Worm (Caenorhabditis elegans) whole organism, L4 larva: ENCODE data around the gene W02G9.4.

ENCODE experiments used
- aly-2 ChIP-seq: sonication (generic microtip); optimal IDR thresholded peaks from 2 replicates; lab custom pipeline; 2018; ENCODE audit warnings: missing biosample characterization, missing genetic modification characterization
- ceh-20 ChIP-seq: fragments of 200-800 bp; sonication (Bioruptor generic); IDR thresholded peaks from 2 replicates; pipeline ENCODE4 v1.3.6; 2022; ENCODE audit warnings: missing genetic modification reagents, missing genetic modification characterization, missing compliant biosample characterization
- ceh-32 ChIP-seq: sonication (generic microtip); optimal IDR thresholded peaks from 2 replicates; lab custom pipeline; 2016; ENCODE audit warnings: mild to moderate bottlenecking, missing genetic modification characterization, missing compliant biosample characterization; ENCODE audit not compliant: poor library complexity
- ceh-82 ChIP-seq: sonication (generic microtip); optimal IDR thresholded peaks from 2 replicates; lab custom pipeline; 2017; ENCODE audit warnings: missing biosample characterization, missing genetic modification characterization
- ctbp-1 ChIP-seq: fragments of 200-800 bp; sonication (Bioruptor generic); IDR thresholded peaks from 2 replicates; pipeline ENCODE4 v1.3.6; 2022; ENCODE audit warnings: missing genetic modification reagents, missing genetic modification characterization, missing compliant biosample characterization
- dmd-6 ChIP-seq: fragments of 200-800 bp; sonication (Bioruptor generic); IDR thresholded peaks from 2 replicates; pipeline ENCODE4 v1.3.6; 2022; ENCODE audit warnings: missing genetic modification reagents, missing genetic modification characterization, missing compliant biosample characterization
- dpl-1 ChIP-seq: fragments of 150-350 bp; optimal IDR thresholded peaks from 2 replicates; lab custom pipeline; 2014; ENCODE audit warnings: missing biosample characterization, missing genetic modification reagents, missing genetic modification characterization
- fkh-10 ChIP-seq: fragments of 150-350 bp; optimal IDR thresholded peaks from 2 replicates; lab custom pipeline; 2014; ENCODE audit warnings: missing biosample characterization, missing genetic modification reagents, missing genetic modification characterization
- lin-15B ChIP-seq: fragments of 150-350 bp; sonication (generic microtip); optimal IDR thresholded peaks from 3 replicates; lab custom pipeline; 2014; ENCODE audit warnings: missing biosample characterization, missing genetic modification characterization
- nhr-237 ChIP-seq: sonication (generic microtip); optimal IDR thresholded peaks from 2 replicates; lab custom pipeline; 2017; ENCODE audit warnings: missing biosample characterization, missing genetic modification characterization
- nhr-25 ChIP-seq: sonication (generic microtip); optimal IDR thresholded peaks from 2 replicates; lab custom pipeline; 2017; ENCODE audit warnings: missing genetic modification characterization, mild to moderate bottlenecking, missing compliant biosample characterization, antibody characterized with exemption, moderate library complexity, borderline replicate concordance; ENCODE audit not compliant: insufficient read depth
- nhr-28 ChIP-seq: fragments of 150-350 bp; optimal IDR thresholded peaks from 2 replicates; lab custom pipeline; 2014; ENCODE audit warnings: missing biosample characterization, missing genetic modification characterization
- unc-62 ChIP-seq, 3 experiments: fragments of 150-350 bp in 1 of 3; sonication (generic microtip); optimal IDR thresholded peaks in 2 of 3; peaks in 1 of 3; 1 replicate in 1 of 3; 2 replicates in 2 of 3; lab custom pipeline; 2014 to 2017; ENCODE audit warnings: missing biosample characterization in 3 of 3, missing genetic modification characterization in 3 of 3, missing genetic modification reagents in 3 of 3, missing genotype in 1 of 3

- TF ChIP-seq aly-2 (tag; lab: Kevin White, UChicago) (no peak), nhr-25 (tag; lab: Kevin White, UChicago) (no peak), unc-62 (GFP tag; optimal IDR thresholded peaks at IDR 0.05 in 1 of 2; lab: Kevin White, UChicago) (no peak), unc-62 (tag; optimal IDR thresholded peaks at IDR 0.05; lab: Kevin White, UChicago) (no peak), ctbp-1 (GFP tag; lab: Robert Waterston, UW) (no peak), ceh-20 (no peak), nhr-28 (no peak), ceh-32 (tag; lab: Kevin White, UChicago) (no peak), lin-15B (tag; lab: Kevin White, UChicago) (no peak), ceh-82 (no peak), nhr-237 (tag; lab: Kevin White, UChicago) (no peak), dmd-6 (GFP tag; lab: Robert Waterston, UW) (no peak), dpl-1 (GFP tag; lab: Kevin White, UChicago) (no peak), fkh-10 (GFP tag; lab: Kevin White, UChicago) (no peak)
Measured at ce11 chrV:2713532-2713931, 46.8 kb downstream of the W02G9.4 start, which contains the start of gene srt-28.
